Fruit fly (Drosophila melanogaster) whole organism, prepupa: ENCODE data around the gene app.

Source experiments
- CG11294 ChIP-seq: fragments of 200-800 bp; sonication (Bioruptor generic); IDR thresholded peaks from 2 replicates; pipeline ENCODE4 v1.3.6; 2022; ENCODE audit warnings: missing biosample characterization, missing genetic modification characterization
- CG32006 ChIP-seq: fragments of 200-800 bp; sonication (Bioruptor generic); optimal IDR thresholded peaks from 3 replicates; lab custom pipeline; 2017; ENCODE audit warnings: missing biosample characterization, mild to moderate bottlenecking, missing genetic modification characterization
- Eip93F ChIP-seq: fragments of 200-800 bp; sonication (Bioruptor generic); optimal IDR thresholded peaks from 2 replicates; lab custom pipeline; 2016; ENCODE audit warnings: missing biosample characterization, mild to moderate bottlenecking, missing genetic modification characterization
- cyc ChIP-seq: fragments of 200-800 bp; sonication (Bioruptor generic); optimal IDR thresholded peaks from 3 replicates; lab custom pipeline; 2016; ENCODE audit warnings: missing biosample characterization, missing genetic modification characterization

- TF ChIP-seq Eip93F (GFP tag; lab: Kevin White, UChicago) (no peak), CG11294 (GFP tag; lab: Robert Waterston, UW) (no peak), cyc (GFP tag; lab: Kevin White, UChicago) (no peak), CG32006 (no peak)
Observed at dm6 chr3L:12162156-12162682, 104.4 kb downstream of the app start.
